Worm (Caenorhabditis elegans) whole organism, young adult: ENCODE measurements around the gene Y105C5A.26.
"Not testable (repeated sequence)": the region's sequence is repeated elsewhere in the genome, so short reads cannot be mapped to it uniquely, and the experiment has no call there.

Experiments used
- C06A6.2 ChIP-seq: fragments of 200-800 bp; sonication (Bioruptor generic); conservative IDR thresholded peaks from 2 replicates; pipeline ENCODE4 v1.3.6; 2022; ENCODE audit warnings: missing genetic modification characterization, missing compliant biosample characterization
- F33H1.4 ChIP-seq: fragments of 200-800 bp; sonication (Bioruptor generic); IDR thresholded peaks from 2 replicates; pipeline ENCODE4 v1.3.6; 2022; ENCODE audit warnings: missing genetic modification reagents, missing genetic modification characterization, missing compliant biosample characterization
- T07F8.4 ChIP-seq: sonication (generic microtip); optimal IDR thresholded peaks from 2 replicates; lab custom pipeline; 2016; ENCODE audit warnings: mild to moderate bottlenecking, missing genetic modification characterization, moderate library complexity, missing compliant biosample characterization
- nhr-27 ChIP-seq: fragments of 200-800 bp; sonication (Bioruptor generic); optimal IDR thresholded peaks from 2 replicates; lab custom pipeline; 2018; ENCODE audit warnings: mild to moderate bottlenecking, missing genetic modification characterization, moderate library complexity, missing compliant biosample characterization
- unc-62 ChIP-seq: fragments of 150-350 bp; optimal IDR thresholded peaks from 2 replicates; lab custom pipeline; 2014; ENCODE audit warnings: missing biosample characterization, missing genetic modification reagents, missing genetic modification characterization
- zfh-2 ChIP-seq: fragments of 200-800 bp; sonication (Bioruptor generic); conservative IDR thresholded peaks from 2 replicates; pipeline ENCODE4 v1.3.6; 2022; ENCODE audit warnings: missing genetic modification reagents, missing genetic modification characterization, missing compliant biosample characterization

DNA sequence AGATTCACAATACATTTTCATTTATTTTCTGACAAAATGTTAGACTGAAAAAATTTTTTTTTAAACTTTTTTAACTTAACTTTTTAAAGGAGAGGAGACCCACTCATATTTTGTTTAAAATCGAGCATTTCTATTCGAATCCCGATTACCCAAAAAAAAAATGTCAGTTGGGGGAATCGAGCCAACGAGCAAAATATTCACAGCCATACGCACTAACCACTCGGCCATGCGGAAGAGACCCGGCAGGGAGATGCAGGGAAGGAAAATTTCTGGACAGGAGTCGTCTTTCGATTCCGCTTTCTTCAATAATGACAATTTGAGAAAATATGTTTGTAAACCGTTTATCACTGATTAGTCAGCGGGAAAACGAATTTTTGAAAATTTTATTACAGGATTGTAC, 48.2 kb upstream of the Y105C5A.26 start:
- not testable (repeated sequence) for TF ChIP-seq nhr-27; C06A6.2 (GFP tag; lab: Robert Waterston, UW); T07F8.4; zfh-2 (GFP tag; lab: Robert Waterston, UW); unc-62 (GFP tag; lab: Kevin White, UChicago); F33H1.4 (GFP tag; lab: Robert Waterston, UW)
